Fruit fly (Drosophila melanogaster) whole organism, embryonic: Measurements from ENCODE around the gene CG11267.

Source experiments
- ATbp ChIP-seq: fragments of 200-800 bp; sonication (Bioruptor generic); optimal IDR thresholded peaks from 2 replicates; lab custom pipeline; 2017; ENCODE audit warnings: missing biosample characterization, mild to moderate bottlenecking, missing genetic modification characterization, missing genetic modification reagents
- Abd-B ChIP-seq: fragments of 200-800 bp; sonication (Bioruptor generic); optimal IDR thresholded peaks from 2 replicates; lab custom pipeline; 2018; ENCODE audit warnings: missing biosample characterization, mild to moderate bottlenecking, missing genetic modification characterization, moderate library complexity
- CG10209 ChIP-seq: fragments of 200-800 bp; sonication (Bioruptor generic); optimal IDR thresholded peaks from 3 replicates; lab custom pipeline; 2017; ENCODE audit warnings: missing biosample characterization, mild to moderate bottlenecking, missing genetic modification characterization, missing genetic modification reagents
- CG1024 ChIP-seq: fragments of 200-800 bp; sonication (Bioruptor generic); IDR thresholded peaks from 2 replicates; pipeline ENCODE4 v1.3.6; 2022; ENCODE audit warnings: missing biosample characterization, missing genetic modification characterization
- CG10267 ChIP-seq: fragments of 200-800 bp; sonication (Bioruptor generic); optimal IDR thresholded peaks from 2 replicates; lab custom pipeline; 2018; ENCODE audit warnings: missing biosample characterization, mild to moderate bottlenecking, missing genetic modification characterization, moderate library complexity
- CG12219 ChIP-seq: fragments of 200-800 bp; sonication (Bioruptor generic); optimal IDR thresholded peaks from 3 replicates; lab custom pipeline; 2018; ENCODE audit warnings: missing biosample characterization, mild to moderate bottlenecking, missing genetic modification characterization
- CG12299 ChIP-seq: fragments of 200-800 bp; sonication (Bioruptor generic); optimal IDR thresholded peaks from 2 replicates; lab custom pipeline; 2018; ENCODE audit warnings: missing biosample characterization, mild to moderate bottlenecking, missing genetic modification characterization
- CG13287 ChIP-seq: fragments of 200-800 bp; sonication (Bioruptor generic); IDR thresholded peaks from 2 replicates; pipeline ENCODE4 v1.3.6; 2022; ENCODE audit warnings: missing biosample characterization, missing genetic modification characterization; ENCODE audit not compliant: partially characterized antibody
- CG15269 ChIP-seq: fragments of 200-800 bp; sonication (Bioruptor generic); optimal IDR thresholded peaks from 2 replicates; lab custom pipeline; 2018; ENCODE audit warnings: missing biosample characterization, mild to moderate bottlenecking, missing genetic modification characterization, moderate library complexity
- CG15514 ChIP-seq: fragments of 200-800 bp; sonication (Bioruptor generic); optimal IDR thresholded peaks from 3 replicates; lab custom pipeline; 2017; ENCODE audit warnings: missing biosample characterization, missing genetic modification characterization, mild to moderate bottlenecking, moderate library complexity, missing genetic modification reagents
- CG1603 ChIP-seq: fragments of 200-800 bp; sonication (Bioruptor generic); optimal IDR thresholded peaks from 2 replicates; lab custom pipeline; 2019; ENCODE audit warnings: missing biosample characterization, mild to moderate bottlenecking, missing genetic modification characterization, moderate library complexity
- CG16813 ChIP-seq: fragments of 200-800 bp; sonication (Bioruptor generic); IDR thresholded peaks from 3 replicates; pipeline ENCODE4 v1.3.6; 2022; ENCODE audit warnings: missing biosample characterization, missing genetic modification characterization; ENCODE audit not compliant: partially characterized antibody
- CG18764 ChIP-seq: fragments of 200-800 bp; sonication (Bioruptor generic); optimal IDR thresholded peaks from 3 replicates; lab custom pipeline; 2016; ENCODE audit warnings: missing biosample characterization, missing genetic modification characterization
- CG2129 ChIP-seq: fragments of 200-800 bp; sonication (Bioruptor generic); IDR thresholded peaks from 2 replicates; pipeline ENCODE4 v1.3.6; 2022; ENCODE audit warnings: missing biosample characterization, missing genetic modification characterization; ENCODE audit not compliant: partially characterized antibody
- CG2199 ChIP-seq: fragments of 200-800 bp; sonication (Bioruptor generic); IDR thresholded peaks from 3 replicates; pipeline ENCODE4 v1.3.6; 2022; ENCODE audit warnings: missing biosample characterization, missing genetic modification characterization
- CG32772 ChIP-seq: fragments of 200-800 bp; sonication (Bioruptor generic); IDR thresholded peaks from 2 replicates; pipeline ENCODE4 v1.3.6; 2022; ENCODE audit warnings: missing biosample characterization, missing genetic modification characterization
- CG34422 ChIP-seq: fragments of 200-800 bp; sonication (Bioruptor generic); IDR thresholded peaks from 3 replicates; pipeline ENCODE4 v1.3.6; 2022; ENCODE audit warnings: missing biosample characterization, missing genetic modification characterization
- CG3838 ChIP-seq: fragments of 200-800 bp; sonication (Bioruptor generic); optimal IDR thresholded peaks from 3 replicates; lab custom pipeline; 2016; ENCODE audit warnings: missing biosample characterization, missing genetic modification characterization
- CG4730 ChIP-seq: fragments of 200-800 bp; sonication (Bioruptor generic); IDR thresholded peaks from 2 replicates; pipeline ENCODE4 v1.3.6; 2022; ENCODE audit warnings: missing biosample characterization, missing genetic modification characterization
- CG5180 ChIP-seq: fragments of 200-800 bp; sonication (Bioruptor generic); optimal IDR thresholded peaks from 3 replicates; lab custom pipeline; 2017; ENCODE audit warnings: missing biosample characterization, missing genetic modification characterization, mild to moderate bottlenecking, moderate library complexity, missing genetic modification reagents
- CG7745 ChIP-seq: fragments of 200-800 bp; sonication (Bioruptor generic); optimal IDR thresholded peaks from 2 replicates; lab custom pipeline; 2018; ENCODE audit warnings: missing biosample characterization, mild to moderate bottlenecking, missing genetic modification characterization, moderate library complexity
- CG9215 ChIP-seq: fragments of 200-800 bp; sonication (Bioruptor generic); IDR thresholded peaks from 2 replicates; pipeline ENCODE4 v1.3.6; 2022; ENCODE audit warnings: missing biosample characterization, missing genetic modification characterization
- Dref ChIP-seq: fragments of 200-800 bp; sonication (Bioruptor generic); IDR thresholded peaks from 2 replicates; pipeline ENCODE4 v1.3.6; 2022; ENCODE audit warnings: missing biosample characterization, missing genetic modification characterization
- E2f2 ChIP-seq: fragments of 200-800 bp; sonication (Bioruptor generic); IDR thresholded peaks from 2 replicates; pipeline ENCODE4 v1.3.6; 2022; ENCODE audit warnings: missing biosample characterization, missing genetic modification characterization
- GATAe ChIP-seq: fragments of 200-800 bp; sonication (Bioruptor generic); conservative IDR thresholded peaks from 2 replicates; pipeline ENCODE4 v1.3.6; 2022; ENCODE audit warnings: missing biosample characterization, missing genetic modification characterization
- Hmx ChIP-seq: fragments of 200-800 bp; sonication (Bioruptor generic); optimal IDR thresholded peaks from 2 replicates; lab custom pipeline; 2016; ENCODE audit warnings: missing biosample characterization, missing genetic modification characterization
- Hr51 ChIP-seq, 2 experiments: fragments of 200-800 bp; sonication (Bioruptor generic); optimal IDR thresholded peaks; 2 replicates in 1 of 2; 3 replicates in 1 of 2; lab custom pipeline; 2016 to 2018; ENCODE audit warnings: missing biosample characterization in 2 of 2, missing genetic modification characterization in 2 of 2, mild to moderate bottlenecking in 1 of 2, moderate library complexity in 1 of 2
- Hr78 ChIP-seq, 2 experiments: fragments of 200-800 bp in 1 of 2; fragments of >200 bp in 1 of 2; sonication (Bioruptor generic) in 1 of 2; optimal IDR thresholded peaks; 2 replicates each; lab custom pipeline; 2017 to 2019; ENCODE audit warnings: missing biosample characterization in 2 of 2, missing genetic modification characterization in 2 of 2, mild to moderate bottlenecking in 1 of 2, moderate library complexity in 1 of 2
- Kr ChIP-seq: fragments of 200-800 bp; sonication (Bioruptor generic); optimal IDR thresholded peaks from 2 replicates; lab custom pipeline; 2017; ENCODE audit warnings: missing biosample characterization, mild to moderate bottlenecking, missing genetic modification characterization
- Meics ChIP-seq: fragments of 200-800 bp; sonication (Bioruptor generic); optimal IDR thresholded peaks from 2 replicates; lab custom pipeline; 2017; ENCODE audit warnings: missing biosample characterization, mild to moderate bottlenecking, missing genetic modification characterization
- Mes4 ChIP-seq: fragments of 200-800 bp; sonication (Bioruptor generic); optimal IDR thresholded peaks from 2 replicates; lab custom pipeline; 2016; ENCODE audit warnings: missing biosample characterization, missing genetic modification characterization
- NC2α ChIP-seq: fragments of 200-800 bp; sonication (Bioruptor generic); optimal IDR thresholded peaks from 2 replicates; lab custom pipeline; 2016; ENCODE audit warnings: missing biosample characterization, missing genetic modification characterization
- Oaz ChIP-seq: fragments of 200-800 bp; sonication (Bioruptor generic); IDR thresholded peaks from 2 replicates; pipeline ENCODE4 v1.3.6; 2022; ENCODE audit warnings: missing biosample characterization, missing genetic modification characterization
- Opbp ChIP-seq: fragments of 200-800 bp; sonication (Bioruptor generic); IDR thresholded peaks from 3 replicates; pipeline ENCODE4 v1.3.6; 2022; ENCODE audit warnings: missing biosample characterization, missing genetic modification characterization; ENCODE audit not compliant: partially characterized antibody
- ap ChIP-seq: fragments of 200-800 bp; sonication (Bioruptor generic); IDR thresholded peaks from 2 replicates; pipeline ENCODE4 v1.3.6; 2022; ENCODE audit warnings: missing biosample characterization, missing genetic modification characterization
- bbx ChIP-seq: fragments of 200-800 bp; sonication (Bioruptor generic); IDR thresholded peaks from 2 replicates; pipeline ENCODE4 v1.3.6; 2022; ENCODE audit warnings: missing biosample characterization, missing genetic modification characterization; ENCODE audit not compliant: partially characterized antibody
- crc ChIP-seq: fragments of 200-800 bp; sonication (Bioruptor generic); optimal IDR thresholded peaks from 2 replicates; lab custom pipeline; 2016; ENCODE audit warnings: missing biosample characterization, missing genetic modification characterization
- dm ChIP-seq: fragments of 200-800 bp; sonication (Bioruptor generic); optimal IDR thresholded peaks from 3 replicates; lab custom pipeline; 2016; ENCODE audit warnings: missing biosample characterization, missing genetic modification characterization
- dmrt99B ChIP-seq: fragments of 200-800 bp; sonication (Bioruptor generic); optimal IDR thresholded peaks from 2 replicates; lab custom pipeline; 2018; ENCODE audit warnings: missing biosample characterization, mild to moderate bottlenecking, missing genetic modification characterization, moderate library complexity
- fd102C ChIP-seq: fragments of 200-800 bp; sonication (Bioruptor generic); optimal IDR thresholded peaks from 2 replicates; lab custom pipeline; 2018; ENCODE audit warnings: missing biosample characterization, mild to moderate bottlenecking, missing genetic modification characterization, moderate library complexity
- ftz-f1 ChIP-seq: fragments of 200-800 bp; sonication (Bioruptor generic); optimal IDR thresholded peaks from 2 replicates; lab custom pipeline; 2016; ENCODE audit warnings: missing biosample characterization, missing genetic modification characterization
- gem ChIP-seq: fragments of 200-800 bp; sonication (Bioruptor generic); optimal IDR thresholded peaks from 2 replicates; lab custom pipeline; 2019; ENCODE audit warnings: missing biosample characterization, mild to moderate bottlenecking, missing genetic modification characterization, moderate library complexity
- gt ChIP-seq: fragments of 200-800 bp; sonication (Bioruptor generic); IDR thresholded peaks from 2 replicates; pipeline ENCODE4 v1.3.6; 2022; ENCODE audit warnings: missing biosample characterization, missing genetic modification characterization
- pnt ChIP-seq: fragments of 200-800 bp; sonication (Bioruptor generic); optimal IDR thresholded peaks from 3 replicates; lab custom pipeline; 2016; ENCODE audit warnings: missing biosample characterization, missing genetic modification characterization
- pros ChIP-seq: fragments of 200-800 bp; sonication (Bioruptor generic); optimal IDR thresholded peaks from 3 replicates; lab custom pipeline; 2019; ENCODE audit warnings: missing biosample characterization, mild to moderate bottlenecking, missing genetic modification characterization, moderate library complexity
- row ChIP-seq: fragments of 200-800 bp; sonication (Bioruptor generic); IDR thresholded peaks from 3 replicates; pipeline ENCODE4 v1.3.6; 2022; ENCODE audit warnings: missing biosample characterization, missing genetic modification characterization
- tio ChIP-seq: fragments of 200-800 bp; sonication (Bioruptor generic); optimal IDR thresholded peaks from 2 replicates; lab custom pipeline; 2017; ENCODE audit warnings: missing biosample characterization, missing genetic modification characterization, inconsistent platforms
- unc-4 ChIP-seq: fragments of 200-800 bp; sonication (Bioruptor generic); IDR thresholded peaks from 2 replicates; pipeline ENCODE4 v1.3.6; 2022; ENCODE audit warnings: missing biosample characterization, missing genetic modification characterization; ENCODE audit not compliant: partially characterized antibody

The CG11267 gene

DNA sequence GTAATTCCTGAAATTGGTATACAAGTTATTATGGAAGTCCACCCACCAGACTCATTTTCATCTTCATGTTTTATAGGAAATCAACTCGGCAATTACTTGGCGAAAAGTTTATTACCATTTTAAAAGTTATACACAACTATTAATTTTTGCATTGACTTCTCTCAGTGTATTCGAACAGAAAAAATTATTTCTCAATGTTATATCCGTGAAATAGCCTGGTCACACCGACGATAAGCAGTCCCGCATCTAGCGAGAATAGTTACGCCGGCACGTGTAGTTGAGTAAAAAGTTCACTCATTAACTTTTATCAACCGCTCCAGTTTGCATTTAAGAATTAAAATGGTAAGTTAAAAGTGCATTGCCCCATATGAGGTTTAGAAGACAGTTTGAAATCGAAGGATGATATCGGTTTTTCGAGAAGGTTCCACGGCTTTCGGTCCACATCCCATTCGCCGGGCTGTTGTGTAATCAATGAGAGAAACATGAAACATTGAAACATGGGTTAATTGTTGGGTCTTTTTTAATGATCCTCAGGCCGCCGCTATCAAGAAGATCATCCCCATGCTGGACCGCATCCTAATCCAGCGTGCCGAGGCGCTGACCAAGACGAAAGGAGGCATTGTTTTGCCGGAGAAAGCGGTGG, at the start of gene CG11267:
TSS of gene CG11267 (plus strand) at position 228 of the 643 bp plus-strand sequence.
- TF ChIP-seq CG2129 (GFP tag; lab: Robert Waterston, UW): no peak
- no peak for TF ChIP-seq bbx (GFP tag; lab: Robert Waterston, UW)
- TF ChIP-seq CG15269 (tag; lab: Kevin White, UChicago): peak; percentile 82
- no peak for TF ChIP-seq CG16813 (GFP tag; lab: Robert Waterston, UW)
- peak; percentile 93 for TF ChIP-seq CG34422 (GFP tag; lab: Robert Waterston, UW)
- TF ChIP-seq ATbp (GFP tag; lab: Kevin White, UChicago): peak; percentile 74
- peak; percentile 90 for TF ChIP-seq CG32772 (GFP tag; lab: Robert Waterston, UW)
- peak; percentile 89 for TF ChIP-seq CG1603 (tag; lab: Kevin White, UChicago)
- peak; percentile 89 for TF ChIP-seq gem (tag; lab: Kevin White, UChicago)
- TF ChIP-seq CG18764 (GFP tag; lab: Kevin White, UChicago): peak; percentile 77
- peak; percentile 67 to 83 for TF ChIP-seq Hr51 (GFP tag; optimal IDR thresholded peaks at IDR 0.05; lab: Kevin White, UChicago)
- TF ChIP-seq Hr78 (GFP tag; optimal IDR thresholded peaks at IDR 0.05; lab: Kevin White, UChicago): peak in 1 of 2 experiments; percentile 2
- peak; percentile 46; the same call in 1 of the 2 replicates for TF ChIP-seq gt (GFP tag; lab: Robert Waterston, UW)
- TF ChIP-seq GATAe: peak; percentile 76
- peak; percentile 78 for TF ChIP-seq row (GFP tag; lab: Robert Waterston, UW)
- no peak for TF ChIP-seq fd102C (GFP tag; lab: Kevin White, UChicago)
- peak; percentile 90 for TF ChIP-seq Meics
- TF ChIP-seq CG9215 (GFP tag; lab: Robert Waterston, UW): peak; percentile 72
- TF ChIP-seq CG1024 (GFP tag; lab: Robert Waterston, UW): peak; percentile 91
- TF ChIP-seq Oaz (GFP tag; lab: Robert Waterston, UW): peak; percentile 95
- peak; percentile 91 for TF ChIP-seq ap (GFP tag; lab: Robert Waterston, UW)
- no peak for TF ChIP-seq NC2α (GFP tag; lab: Kevin White, UChicago)
- peak; percentile 43 for TF ChIP-seq dm (GFP tag; lab: Kevin White, UChicago)
- peak; percentile 71 for TF ChIP-seq crc (GFP tag; lab: Kevin White, UChicago)
- peak; percentile 84 for TF ChIP-seq CG4730 (GFP tag; lab: Robert Waterston, UW)
- TF ChIP-seq CG12219 (GFP tag; lab: Kevin White, UChicago): peak; percentile 81
- no peak for TF ChIP-seq unc-4 (GFP tag; lab: Robert Waterston, UW)
- peak; percentile 80 for TF ChIP-seq pnt
- TF ChIP-seq CG15514 (GFP tag; lab: Kevin White, UChicago): peak; percentile 77
- TF ChIP-seq CG10209 (GFP tag; lab: Kevin White, UChicago): peak; percentile 75
- TF ChIP-seq E2f2: peak; percentile 60
- no peak for TF ChIP-seq CG7745
- TF ChIP-seq CG13287 (GFP tag; lab: Robert Waterston, UW): no peak
- 0 out of 3 replicates have a peak, but pooled peaks have one; percentile 35 for TF ChIP-seq Opbp
- TF ChIP-seq Hmx (GFP tag; lab: Kevin White, UChicago): peak; percentile 12
- TF ChIP-seq CG5180 (GFP tag; lab: Kevin White, UChicago): peak; percentile 71
- TF ChIP-seq Mes4 (GFP tag; lab: Kevin White, UChicago): peak; percentile 51
- no peak for TF ChIP-seq ftz-f1 (GFP tag; lab: Kevin White, UChicago)
- no peak for TF ChIP-seq CG3838 (GFP tag; lab: Kevin White, UChicago)
- TF ChIP-seq CG2199: peak; percentile 89
- no peak for TF ChIP-seq pros
- peak; percentile 50 for TF ChIP-seq Dref (GFP tag; lab: Robert Waterston, UW)
- peak; percentile 78 for TF ChIP-seq CG10267 (tag; lab: Kevin White, UChicago)
- no peak for TF ChIP-seq CG12299 (tag; lab: Kevin White, UChicago)
- peak; percentile 88 for TF ChIP-seq dmrt99B (tag; lab: Kevin White, UChicago)
- peak; percentile 83 for TF ChIP-seq Abd-B (GFP tag; lab: Kevin White, UChicago)
- peak; percentile 65 for TF ChIP-seq tio (GFP tag; lab: Kevin White, UChicago)
- no peak for TF ChIP-seq Kr (GFP tag; lab: Kevin White, UChicago)
